Worm (Caenorhabditis elegans): ENCODE measurements around the gene C18A11.2.

DNA sequence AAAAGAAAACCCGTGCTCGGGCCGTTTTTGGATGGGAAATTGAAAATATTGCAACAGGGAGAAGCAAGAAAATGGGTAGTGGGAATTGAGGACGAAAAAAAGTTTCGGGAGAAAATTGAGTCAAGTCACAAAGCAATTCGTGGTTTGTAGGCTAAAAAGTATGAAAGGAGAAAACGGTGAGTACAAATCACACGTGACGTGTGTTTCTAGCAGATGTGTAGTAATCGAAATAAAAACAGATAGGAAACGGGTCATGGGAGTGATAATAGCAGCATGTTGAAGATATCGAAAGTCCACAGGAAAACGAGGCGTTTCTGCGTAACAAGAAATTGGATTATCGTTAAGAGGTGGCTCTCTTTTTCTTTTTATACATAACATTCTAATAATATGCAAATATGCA is 22.5 kb downstream of the C18A11.2 start:
- TF ChIP-seq pha-4 (tag; optimal IDR thresholded peaks at IDR 0.05) (no peak), pat-9 (tag; optimal IDR thresholded peaks at IDR 0.05) (no peak)
